Worm (Caenorhabditis elegans) whole organism, L2 larva: ENCODE measurements around the gene scc-1.
A peak's percentile ranks its signal among the peaks of the same experiment; 100 is the strongest.

ENCODE experiments used
- C34F6.9 ChIP-seq: fragments of 150-350 bp; optimal IDR thresholded peaks from 2 replicates; lab custom pipeline; 2014; ENCODE audit warnings: missing biosample characterization, missing genetic modification characterization
- F13H6.1 ChIP-seq: sonication (generic microtip); optimal IDR thresholded peaks from 2 replicates; lab custom pipeline; 2016; ENCODE audit warnings: missing genetic modification characterization, missing compliant biosample characterization
- R02D3.7 ChIP-seq: fragments of 150-350 bp; optimal IDR thresholded peaks from 2 replicates; lab custom pipeline; 2014; ENCODE audit warnings: missing biosample characterization, missing genetic modification characterization
- Y55F3AM.14 ChIP-seq: fragments of 200-800 bp; sonication (Bioruptor generic); optimal IDR thresholded peaks from 2 replicates; lab custom pipeline; 2018; ENCODE audit warnings: mild to moderate bottlenecking, missing genetic modification characterization, missing compliant biosample characterization
- ZK546.5 ChIP-seq: sonication (generic microtip); optimal IDR thresholded peaks from 2 replicates; lab custom pipeline; 2017; ENCODE audit warnings: missing biosample characterization, missing genetic modification characterization
- alr-1 ChIP-seq: fragments of 150-350 bp; optimal IDR thresholded peaks from 2 replicates; lab custom pipeline; 2014; ENCODE audit warnings: missing biosample characterization, missing genetic modification characterization
- aly-2 ChIP-seq: fragments of 150-350 bp; optimal IDR thresholded peaks from 2 replicates; lab custom pipeline; 2014; ENCODE audit warnings: missing biosample characterization, missing genetic modification characterization
- ama-1 ChIP-seq: fragments of 150-350 bp; optimal IDR thresholded peaks from 2 replicates; lab custom pipeline; 2018; ENCODE audit warnings: inconsistent platforms
- blmp-1 ChIP-seq: sonication (generic microtip); optimal IDR thresholded peaks from 2 replicates; lab custom pipeline; 2017; ENCODE audit warnings: missing genetic modification characterization, mild to moderate bottlenecking, missing compliant biosample characterization, antibody characterized with exemption, moderate library complexity; ENCODE audit not compliant: insufficient read depth
- ceh-16 ChIP-seq: fragments of 150-350 bp; optimal IDR thresholded peaks from 2 replicates; lab custom pipeline; 2014; ENCODE audit warnings: missing biosample characterization, missing genetic modification characterization
- ceh-82 ChIP-seq: fragments of 150-350 bp; optimal IDR thresholded peaks from 2 replicates; lab custom pipeline; 2014; ENCODE audit warnings: missing biosample characterization, missing genetic modification characterization
- crh-2 ChIP-seq: sonication (generic microtip); optimal IDR thresholded peaks from 2 replicates; lab custom pipeline; 2017; ENCODE audit warnings: missing biosample characterization, missing genetic modification characterization
- dmd-4 ChIP-seq: sonication (generic microtip); optimal IDR thresholded peaks from 2 replicates; lab custom pipeline; 2017; ENCODE audit warnings: missing biosample characterization, missing genetic modification characterization
- egl-27 ChIP-seq: sonication (generic microtip); optimal IDR thresholded peaks from 3 replicates; lab custom pipeline; 2017; ENCODE audit warnings: missing biosample characterization, missing genetic modification reagents, missing genetic modification characterization
- elt-1 ChIP-seq: fragments of 150-350 bp; optimal IDR thresholded peaks from 2 replicates; lab custom pipeline; 2014; ENCODE audit warnings: missing biosample characterization, missing genetic modification characterization
- elt-3 ChIP-seq: sonication (generic microtip); optimal IDR thresholded peaks from 2 replicates; lab custom pipeline; 2017; ENCODE audit warnings: missing biosample characterization, missing genetic modification characterization
- fos-1 ChIP-seq: fragments of 150-350 bp; optimal IDR thresholded peaks from 2 replicates; lab custom pipeline; 2014; ENCODE audit warnings: missing biosample characterization, missing genetic modification characterization
- gmeb-1 ChIP-seq: fragments of 150-350 bp; optimal IDR thresholded peaks from 2 replicates; lab custom pipeline; 2014; ENCODE audit warnings: missing biosample characterization, missing genetic modification characterization
- lin-11 ChIP-seq: fragments of 150-350 bp; sonication (generic microtip); optimal IDR thresholded peaks from 2 replicates; lab custom pipeline; 2014; ENCODE audit warnings: missing biosample characterization, missing genetic modification characterization, inconsistent platforms, mixed read lengths
- lin-13 ChIP-seq: fragments of 150-350 bp; optimal IDR thresholded peaks from 2 replicates; lab custom pipeline; 2014; ENCODE audit warnings: missing biosample characterization, missing genetic modification reagents, missing genetic modification characterization
- lin-39 ChIP-seq: fragments of 150-350 bp; optimal IDR thresholded peaks from 2 replicates; lab custom pipeline; 2014; ENCODE audit warnings: missing biosample characterization, missing genetic modification reagents, missing genetic modification characterization
- lsy-2 ChIP-seq, 2 experiments: fragments of 150-350 bp in 1 of 2; sonication (generic microtip) in 1 of 2; optimal IDR thresholded peaks; 2 replicates each; lab custom pipeline; 2014 to 2017; ENCODE audit warnings: missing biosample characterization in 2 of 2, missing genetic modification characterization in 2 of 2
- mab-5 ChIP-seq: fragments of 150-350 bp; optimal IDR thresholded peaks from 2 replicates; lab custom pipeline; 2014; ENCODE audit warnings: missing biosample characterization, missing genetic modification characterization
- mbf-1 ChIP-seq: sonication (generic microtip); optimal IDR thresholded peaks from 2 replicates; lab custom pipeline; 2017; ENCODE audit warnings: missing biosample characterization, missing genetic modification characterization
- mdl-1 ChIP-seq, 2 experiments: fragments of 150-350 bp in 1 of 2; sonication (generic microtip) in 1 of 2; optimal IDR thresholded peaks; 2 replicates each; lab custom pipeline; 2017; ENCODE audit warnings: missing biosample characterization in 2 of 2, missing genetic modification characterization in 2 of 2
- nhr-10 ChIP-seq: sonication (generic microtip); optimal IDR thresholded peaks from 2 replicates; lab custom pipeline; 2017; ENCODE audit warnings: missing biosample characterization, missing genetic modification characterization
- nhr-11 ChIP-seq: fragments of 150-350 bp; optimal IDR thresholded peaks from 2 replicates; lab custom pipeline; 2014; ENCODE audit warnings: missing biosample characterization, missing genetic modification characterization
- nhr-12 ChIP-seq: fragments of 150-350 bp; optimal IDR thresholded peaks from 2 replicates; lab custom pipeline; 2014; ENCODE audit warnings: missing biosample characterization, missing genetic modification characterization
- nhr-129 ChIP-seq: fragments of 150-350 bp; optimal IDR thresholded peaks from 2 replicates; lab custom pipeline; 2014; ENCODE audit warnings: missing biosample characterization, missing genetic modification characterization
- nhr-21 ChIP-seq: fragments of 150-350 bp; optimal IDR thresholded peaks from 2 replicates; lab custom pipeline; 2014; ENCODE audit warnings: missing biosample characterization, missing genetic modification characterization
- nhr-23 ChIP-seq: fragments of 150-350 bp; optimal IDR thresholded peaks from 2 replicates; lab custom pipeline; 2014; ENCODE audit warnings: missing biosample characterization, missing genetic modification reagents, missing genetic modification characterization
- nhr-237 ChIP-seq: fragments of 150-350 bp; optimal IDR thresholded peaks from 2 replicates; lab custom pipeline; 2014; ENCODE audit warnings: missing biosample characterization, missing genetic modification characterization
- nhr-25 ChIP-seq: fragments of 150-350 bp; sonication (generic microtip); optimal IDR thresholded peaks from 3 replicates; lab custom pipeline; 2014; ENCODE audit warnings: missing biosample characterization, missing genetic modification characterization
- nhr-6 ChIP-seq: fragments of 150-350 bp; optimal IDR thresholded peaks from 2 replicates; lab custom pipeline; 2014; ENCODE audit warnings: missing biosample characterization, missing genetic modification characterization
- nhr-77 ChIP-seq: fragments of 150-350 bp; optimal IDR thresholded peaks from 2 replicates; lab custom pipeline; 2014; ENCODE audit warnings: missing biosample characterization, missing genetic modification characterization
- peb-1 ChIP-seq: fragments of 150-350 bp; optimal IDR thresholded peaks from 2 replicates; lab custom pipeline; 2014; ENCODE audit warnings: missing biosample characterization, missing genetic modification characterization
- sem-4 ChIP-seq: fragments of 150-350 bp; optimal IDR thresholded peaks from 2 replicates; lab custom pipeline; 2014; ENCODE audit warnings: missing biosample characterization, missing genetic modification reagents, missing genetic modification characterization
- skn-1 ChIP-seq: sonication (generic microtip); optimal IDR thresholded peaks from 2 replicates; lab custom pipeline; 2017; ENCODE audit warnings: missing biosample characterization, missing genetic modification characterization
- sma-3 ChIP-seq: sonication (generic microtip); optimal IDR thresholded peaks from 2 replicates; lab custom pipeline; 2016; ENCODE audit warnings: missing genetic modification reagents, missing genetic modification characterization, missing compliant biosample characterization
- sma-9 ChIP-seq, 2 experiments: fragments of 150-350 bp in 1 of 2; sonication (generic microtip) in 1 of 2; optimal IDR thresholded peaks; 2 replicates each; lab custom pipeline; 2014 to 2016; ENCODE audit warnings: missing genetic modification characterization in 2 of 2, mild to moderate bottlenecking in 1 of 2, missing biosample characterization in 1 of 2, missing compliant biosample characterization in 1 of 2, missing genetic modification reagents in 1 of 2, moderate library complexity in 1 of 2
- snpc-4 ChIP-seq: fragments of 150-350 bp; optimal IDR thresholded peaks from 2 replicates; lab custom pipeline; 2014; ENCODE audit warnings: missing biosample characterization, missing genetic modification characterization
- unc-39 ChIP-seq: fragments of 150-350 bp; optimal IDR thresholded peaks from 2 replicates; lab custom pipeline; 2014; ENCODE audit warnings: missing biosample characterization, missing genetic modification characterization
- unc-55 ChIP-seq: fragments of 150-350 bp; sonication (generic microtip); optimal IDR thresholded peaks from 3 replicates; lab custom pipeline; 2014; ENCODE audit warnings: missing biosample characterization, missing genetic modification reagents, missing genetic modification characterization
- unc-62 ChIP-seq: fragments of 150-350 bp; optimal IDR thresholded peaks from 2 replicates; lab custom pipeline; 2014; ENCODE audit warnings: missing biosample characterization, missing genetic modification reagents, missing genetic modification characterization
- zag-1 ChIP-seq: fragments of 150-350 bp; optimal IDR thresholded peaks from 2 replicates; lab custom pipeline; 2014; ENCODE audit warnings: missing biosample characterization, missing genetic modification characterization
- ztf-1 ChIP-seq: fragments of 200-800 bp; sonication (Bioruptor generic); conservative IDR thresholded peaks from 2 replicates; pipeline ENCODE4 v1.3.6; 2022; ENCODE audit warnings: missing genetic modification characterization, missing compliant biosample characterization
- ztf-11 ChIP-seq: sonication (generic microtip); optimal IDR thresholded peaks from 2 replicates; lab custom pipeline; 2017; ENCODE audit warnings: missing biosample characterization, missing genetic modification characterization
- ztf-4 ChIP-seq: fragments of 150-350 bp; optimal IDR thresholded peaks from 2 replicates; lab custom pipeline; 2014; ENCODE audit warnings: missing biosample characterization, missing genetic modification characterization

Gene scc-1

DNA sequence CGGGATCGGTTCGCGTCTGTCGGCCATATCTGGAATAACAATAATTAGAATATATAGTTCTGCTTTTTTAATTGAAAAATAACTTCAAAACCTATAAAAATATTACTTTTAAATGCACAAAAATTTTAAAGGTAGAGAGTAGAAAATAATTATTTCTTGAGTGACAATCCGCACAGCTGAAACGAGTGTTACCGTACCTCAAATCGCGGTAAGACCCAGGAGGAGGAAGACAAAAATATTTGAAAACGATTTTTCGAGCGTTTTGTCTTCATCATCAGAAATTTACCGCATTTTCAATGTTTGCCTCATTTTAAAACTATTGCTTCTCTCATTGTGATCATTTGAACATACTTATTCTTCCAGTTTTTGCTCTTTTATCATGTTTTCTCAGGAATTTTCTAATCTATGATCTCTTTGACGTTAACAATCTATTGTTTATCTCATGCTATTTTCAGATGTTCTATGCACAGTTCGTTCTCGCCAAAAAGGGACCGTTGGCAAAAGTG, at the start of gene scc-1, which contains the start of gene rpn-5:
TSS of gene scc-1 (plus strand) at position 456 of the 506 bp plus-strand sequence.
TSS of gene rpn-5 (minus strand) at position 162 of the 506 bp plus-strand sequence.
- no peak for TF ChIP-seq nhr-12
- TF ChIP-seq elt-3 (tag; lab: Kevin White, UChicago): no peak
- no peak for TF ChIP-seq aly-2 (tag; lab: Kevin White, UChicago)
- TF ChIP-seq snpc-4 (tag; lab: Kevin White, UChicago): peak; percentile 47
- TF ChIP-seq skn-1: peak; percentile 98
- no peak for TF ChIP-seq unc-39 (tag; lab: Kevin White, UChicago)
- TF ChIP-seq peb-1: no peak
- peak; percentile 48 for TF ChIP-seq ZK546.5 (tag; lab: Kevin White, UChicago)
- peak; percentile 4 for TF ChIP-seq sem-4 (tag; lab: Kevin White, UChicago)
- TF ChIP-seq unc-62 (GFP tag; lab: Kevin White, UChicago): no peak
- TF ChIP-seq nhr-129: peak; percentile 81
- peak; percentile 71 for TF ChIP-seq sma-9 (GFP tag; optimal IDR thresholded peaks at IDR 0.05; lab: Kevin White, UChicago)
- no peak for TF ChIP-seq sma-9 (tag; optimal IDR thresholded peaks at IDR 0.05; lab: Kevin White, UChicago)
- no peak for TF ChIP-seq ceh-82 (tag; lab: Kevin White, UChicago)
- TF ChIP-seq egl-27 (tag; lab: Kevin White, UChicago): peak; percentile 33
- peak; percentile 56 for TF ChIP-seq sma-3 (GFP tag; lab: Kevin White, UChicago)
- peak; percentile 67 for TF ChIP-seq nhr-25 (tag; lab: Kevin White, UChicago)
- TF ChIP-seq ztf-11 (tag; lab: Kevin White, UChicago): no peak
- TF ChIP-seq R02D3.7 (tag; lab: Kevin White, UChicago): peak; percentile 20
- TF ChIP-seq nhr-237 (tag; lab: Kevin White, UChicago): no peak
- TF ChIP-seq elt-1: no peak
- TF ChIP-seq blmp-1 (tag; lab: Kevin White, UChicago): peak; percentile 38
- peak; percentile 95 for TF ChIP-seq unc-55 (GFP tag; lab: Kevin White, UChicago)
- no peak for TF ChIP-seq dmd-4 (tag; lab: Kevin White, UChicago)
- peak; percentile 55 for TF ChIP-seq mab-5 (tag; lab: Kevin White, UChicago)
- no peak for TF ChIP-seq ztf-1
- TF ChIP-seq nhr-77 (tag; lab: Kevin White, UChicago): no peak
- peak; percentile 79 for TF ChIP-seq lin-13 (GFP tag; lab: Kevin White, UChicago)
- TF ChIP-seq nhr-6 (tag; lab: Kevin White, UChicago): no peak
- peak; percentile 43 for TF ChIP-seq fos-1 (tag; lab: Kevin White, UChicago)
- no peak for TF ChIP-seq lin-39 (tag; lab: Kevin White, UChicago)
- peak; percentile 85 for TF ChIP-seq C34F6.9
- TF ChIP-seq zag-1 (tag; lab: Kevin White, UChicago): no peak
- no peak for TF ChIP-seq ztf-4 (tag; lab: Kevin White, UChicago)
- TF ChIP-seq ama-1 (lab: Kevin White, UChicago): no peak
- peak; percentile 98 to 99 for TF ChIP-seq lsy-2 (tag; optimal IDR thresholded peaks at IDR 0.05; lab: Kevin White, UChicago)
- peak; percentile 53 for TF ChIP-seq lin-11 (tag; lab: Kevin White, UChicago)
- no peak for TF ChIP-seq nhr-11 (tag; lab: Kevin White, UChicago)
- peak; percentile 91 for TF ChIP-seq gmeb-1 (tag; lab: Kevin White, UChicago)
- no peak for TF ChIP-seq nhr-10 (tag; lab: Kevin White, UChicago)
- TF ChIP-seq crh-2: peak; percentile 84
- no peak for TF ChIP-seq Y55F3AM.14 (GFP tag; lab: Kevin White, UChicago)
- no peak for TF ChIP-seq mbf-1 (tag; lab: Kevin White, UChicago)
- TF ChIP-seq mdl-1 (tag; optimal IDR thresholded peaks at IDR 0.05; lab: Kevin White, UChicago): no peak
- TF ChIP-seq ceh-16 (tag; lab: Kevin White, UChicago): no peak
- peak; percentile 70 for TF ChIP-seq nhr-21
- no peak for TF ChIP-seq alr-1
- peak; percentile 25 for TF ChIP-seq F13H6.1 (tag; lab: Kevin White, UChicago)
- no peak for TF ChIP-seq nhr-23
